Fruit fly (Drosophila melanogaster) whole organism, wandering third instar larva: Measurements from ENCODE around the gene Cpr67Fb.
A peak's percentile ranks its signal among the peaks of the same experiment; 100 is the strongest.

Experiments
- Abd-B ChIP-seq: fragments of >200 bp; optimal IDR thresholded peaks from 2 replicates; lab custom pipeline; 2017; ENCODE audit warnings: missing biosample characterization, missing genetic modification characterization
- CG32264 ChIP-seq: fragments of 200-800 bp; sonication (Bioruptor generic); optimal IDR thresholded peaks from 2 replicates; lab custom pipeline; 2016; ENCODE audit warnings: missing biosample characterization, missing genetic modification characterization
- CG9705 ChIP-seq: fragments of 200-800 bp; sonication (Bioruptor generic); optimal IDR thresholded peaks from 2 replicates; lab custom pipeline; 2018; ENCODE audit warnings: missing biosample characterization, mild to moderate bottlenecking, missing genetic modification characterization
- CrebA ChIP-seq: fragments of 200-800 bp; sonication (Bioruptor generic); optimal IDR thresholded peaks from 2 replicates; lab custom pipeline; 2016; ENCODE audit warnings: missing biosample characterization, mild to moderate bottlenecking, missing genetic modification characterization, borderline replicate concordance
- Dfd ChIP-seq: fragments of >200 bp; optimal IDR thresholded peaks from 2 replicates; lab custom pipeline; 2017; ENCODE audit warnings: missing biosample characterization, missing genetic modification characterization
- HLH106 ChIP-seq: fragments of 200-800 bp; optimal IDR thresholded peaks from 3 replicates; lab custom pipeline; 2019; ENCODE audit warnings: missing biosample characterization, mild to moderate bottlenecking, missing genetic modification characterization, moderate library complexity
- Hnf4 ChIP-seq: fragments of 200-800 bp; sonication (Bioruptor generic); optimal IDR thresholded peaks from 2 replicates; lab custom pipeline; 2016; ENCODE audit warnings: missing biosample characterization, mild to moderate bottlenecking, missing genetic modification characterization
- Hr83 ChIP-seq: fragments of 200-300 bp; sonication (Bioruptor generic); optimal IDR thresholded peaks from 2 replicates; lab custom pipeline; 2016; ENCODE audit warnings: missing biosample characterization, mild to moderate bottlenecking, missing genetic modification characterization, moderate library complexity; ENCODE audit not compliant: poor library complexity, severe bottlenecking
- Jra ChIP-seq: sonication (Bioruptor generic); optimal IDR thresholded peaks from 2 replicates; lab custom pipeline; 2016; ENCODE audit warnings: missing biosample characterization, missing genetic modification characterization
- Myc ChIP-seq: fragments of >200 bp; optimal IDR thresholded peaks from 2 replicates; lab custom pipeline; 2017
- OdsH ChIP-seq: fragments of 200-800 bp; sonication (Bioruptor generic); optimal IDR thresholded peaks from 2 replicates; lab custom pipeline; 2016; ENCODE audit warnings: missing biosample characterization, mild to moderate bottlenecking, missing genetic modification characterization
- Rel ChIP-seq, 2 experiments: fragments of 200-800 bp; sonication (Bioruptor generic) in 1 of 2; optimal IDR thresholded peaks; 2 replicates in 1 of 2; 3 replicates in 1 of 2; lab custom pipeline; 2016 to 2019; ENCODE audit warnings: mild to moderate bottlenecking in 2 of 2, missing biosample characterization in 2 of 2, missing genetic modification characterization in 2 of 2, moderate library complexity in 1 of 2
- Sp1 ChIP-seq: fragments of 200-800 bp; sonication (Bioruptor generic); optimal IDR thresholded peaks from 3 replicates; lab custom pipeline; 2019; ENCODE audit warnings: missing biosample characterization, mild to moderate bottlenecking, missing genetic modification characterization, moderate library complexity
- Vsx2 ChIP-seq: fragments of 200-300, 225-300 bp; sonication (Bioruptor generic); optimal IDR thresholded peaks from 2 replicates; lab custom pipeline; 2018; ENCODE audit warnings: missing biosample characterization, missing genetic modification characterization; ENCODE audit not compliant: partially characterized antibody
- br ChIP-seq: fragments of 200-800 bp; sonication (Bioruptor generic); optimal IDR thresholded peaks from 2 replicates; lab custom pipeline; 2016; ENCODE audit warnings: missing biosample characterization, missing genetic modification characterization
- brk ChIP-seq: fragments of 200-800 bp; sonication (Bioruptor generic); optimal IDR thresholded peaks from 2 replicates; lab custom pipeline; 2016; ENCODE audit warnings: missing biosample characterization, mild to moderate bottlenecking, missing genetic modification characterization
- dmrt93B ChIP-seq: fragments of 200-800 bp; sonication (Bioruptor generic); optimal IDR thresholded peaks from 2 replicates; lab custom pipeline; 2018; ENCODE audit warnings: missing biosample characterization, mild to moderate bottlenecking, missing genetic modification characterization
- dsf ChIP-seq: sonication (Bioruptor generic); optimal IDR thresholded peaks from 2 replicates; lab custom pipeline; 2016; ENCODE audit warnings: missing biosample characterization, missing genetic modification characterization, borderline replicate concordance
- ey ChIP-seq: fragments of 200-800 bp; sonication (Bioruptor generic); optimal IDR thresholded peaks from 2 replicates; lab custom pipeline; 2016; ENCODE audit warnings: missing biosample characterization, missing genetic modification characterization
- foxo ChIP-seq, 2 experiments: fragments of 200-800 bp; sonication (Bioruptor generic); optimal IDR thresholded peaks; 2 replicates in 1 of 2; 3 replicates in 1 of 2; lab custom pipeline; 2016 to 2017; ENCODE audit warnings: missing biosample characterization in 2 of 2, missing genetic modification characterization in 2 of 2
- fru ChIP-seq: fragments of 200-800 bp; sonication (Bioruptor generic); optimal IDR thresholded peaks from 3 replicates; lab custom pipeline; 2016; ENCODE audit warnings: missing biosample characterization, mild to moderate bottlenecking, missing genetic modification characterization
- h ChIP-seq: fragments of 200-800 bp; sonication (Bioruptor generic); optimal IDR thresholded peaks from 3 replicates; lab custom pipeline; 2016; ENCODE audit warnings: missing biosample characterization, mild to moderate bottlenecking, missing genetic modification characterization
- jim ChIP-seq: fragments of 175-275, 200-325 bp; sonication (Bioruptor generic); optimal IDR thresholded peaks from 2 replicates; lab custom pipeline; 2016; ENCODE audit warnings: missing biosample characterization, mild to moderate bottlenecking, missing genetic modification characterization
- lola ChIP-seq: fragments of >200 bp; optimal IDR thresholded peaks from 2 replicates; lab custom pipeline; 2017; ENCODE audit warnings: missing biosample characterization, missing genetic modification characterization
- pan ChIP-seq: fragments of >200 bp; optimal IDR thresholded peaks from 2 replicates; lab custom pipeline; 2017
- psq ChIP-seq: fragments of 200-800 bp; sonication (Bioruptor generic); optimal IDR thresholded peaks from 3 replicates; lab custom pipeline; 2017; ENCODE audit warnings: missing biosample characterization, mild to moderate bottlenecking, missing genetic modification characterization, moderate library complexity
- rgr ChIP-seq: fragments of 200-800 bp; sonication (Bioruptor generic); optimal IDR thresholded peaks from 3 replicates; lab custom pipeline; 2016; ENCODE audit warnings: missing biosample characterization, mild to moderate bottlenecking, missing genetic modification characterization
- sage ChIP-seq: fragments of 200-800 bp; sonication (Bioruptor generic); optimal IDR thresholded peaks from 2 replicates; lab custom pipeline; 2016; ENCODE audit warnings: missing biosample characterization, mild to moderate bottlenecking, missing genetic modification characterization
- sv ChIP-seq: fragments of 200-800 bp; sonication (Bioruptor generic); optimal IDR thresholded peaks from 3 replicates; lab custom pipeline; 2016; ENCODE audit warnings: missing biosample characterization, missing genetic modification characterization
- usp ChIP-seq: fragments of >200 bp; optimal IDR thresholded peaks from 2 replicates; lab custom pipeline; 2017; ENCODE audit warnings: missing biosample characterization, missing genetic modification characterization
- woc ChIP-seq: sonication (Bioruptor generic); optimal IDR thresholded peaks from 2 replicates; lab custom pipeline; 2016; ENCODE audit warnings: missing biosample characterization, mild to moderate bottlenecking, missing genetic modification characterization

The Cpr67Fb gene

DNA sequence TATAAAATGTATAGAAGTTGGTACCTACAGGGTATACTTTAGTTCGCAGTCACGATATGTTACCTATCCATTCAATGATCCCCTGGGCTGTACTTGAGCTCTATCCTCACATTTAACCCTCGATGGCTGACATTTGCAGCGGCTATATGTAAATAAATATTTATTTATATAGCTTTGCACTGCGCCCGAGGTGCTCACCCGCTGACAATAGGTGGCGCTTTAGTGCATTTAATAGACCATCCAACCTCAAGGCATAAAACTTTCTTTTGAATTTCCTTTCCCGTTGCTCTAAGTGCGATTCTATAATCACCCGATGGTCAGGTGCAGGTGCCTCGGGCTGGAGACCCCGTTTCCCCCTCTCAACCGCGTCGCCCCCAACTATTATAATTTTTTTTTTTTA is 23.3 kb downstream of the Cpr67Fb start:
- TF ChIP-seq dsf (GFP tag; lab: Kevin White, UChicago) (no peak), CrebA (GFP tag; lab: Kevin White, UChicago) (no peak)

DNA sequence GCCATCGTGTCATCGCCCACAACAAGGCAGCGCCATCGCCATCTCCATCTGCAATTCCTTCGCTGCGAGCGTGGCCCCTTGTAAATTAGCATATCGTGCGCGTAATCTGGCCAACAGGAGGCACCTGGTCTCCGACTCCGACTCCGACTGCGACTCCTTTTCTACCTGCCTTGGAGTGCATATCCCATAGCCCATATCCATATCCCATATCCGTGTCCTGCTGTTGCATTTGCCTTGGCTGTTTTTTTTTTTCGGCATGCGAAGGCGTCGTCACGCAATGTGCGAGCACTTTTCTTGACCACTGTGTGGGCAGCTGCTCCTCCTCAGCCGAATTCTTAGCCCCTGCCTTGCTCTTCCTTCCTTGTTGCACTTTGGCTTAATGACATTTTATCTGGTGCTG is 24.5 kb downstream of the Cpr67Fb start:
- no peak for TF ChIP-seq jim
- no peak for TF ChIP-seq br (GFP tag; lab: Kevin White, UChicago)
- TF ChIP-seq usp, result no peak
- no peak for TF ChIP-seq sv
- no peak for TF ChIP-seq Jra (GFP tag; lab: Kevin White, UChicago)
- no peak for TF ChIP-seq dsf (GFP tag; lab: Kevin White, UChicago)
- no peak for TF ChIP-seq Myc (lab: Kevin White, UChicago)
- no peak for TF ChIP-seq pan (lab: Kevin White, UChicago)
- no peak for TF ChIP-seq Dfd (GFP tag; lab: Kevin White, UChicago)
- no peak for TF ChIP-seq Abd-B (GFP tag; lab: Kevin White, UChicago)

dm6 chr3L:10922973-10923372 is 29.0 kb downstream of the Cpr67Fb start:
- TF ChIP-seq Hr83 (GFP tag; lab: Kevin White, UChicago), result no peak
- TF ChIP-seq brk, result no peak
- no peak for TF ChIP-seq dmrt93B (GFP tag; lab: Kevin White, UChicago)
- no peak for TF ChIP-seq Hnf4
- no peak for TF ChIP-seq lola
- no peak for TF ChIP-seq Myc (lab: Kevin White, UChicago)
- TF ChIP-seq CG32264 (GFP tag; lab: Kevin White, UChicago), result no peak
- TF ChIP-seq Rel (GFP tag; optimal IDR thresholded peaks at IDR 0.05; lab: Kevin White, UChicago), result no peak
- TF ChIP-seq Rel (tag; optimal IDR thresholded peaks at IDR 0.05; lab: Kevin White, UChicago), result no peak
- no peak for TF ChIP-seq fru (GFP tag; lab: Kevin White, UChicago)
- TF ChIP-seq dsf (GFP tag; lab: Kevin White, UChicago), result no peak
- no peak for TF ChIP-seq Vsx2 (GFP tag; lab: Kevin White, UChicago)
- no peak for TF ChIP-seq CG9705

dm6 chr3L:10924683-10925082 is 30.7 kb downstream of the Cpr67Fb start:
- no peak for TF ChIP-seq ey (GFP tag; lab: Kevin White, UChicago)
- no peak for TF ChIP-seq fru (GFP tag; lab: Kevin White, UChicago)
- TF ChIP-seq Hnf4, result no peak
- no peak for TF ChIP-seq jim
- no peak for TF ChIP-seq Sp1 (GFP tag; lab: Kevin White, UChicago)
- no peak for TF ChIP-seq CG9705
- TF ChIP-seq Dfd (GFP tag; lab: Kevin White, UChicago), result no peak
- TF ChIP-seq psq, result no peak
- no peak for TF ChIP-seq dsf (GFP tag; lab: Kevin White, UChicago)
- no peak for TF ChIP-seq Jra (GFP tag; lab: Kevin White, UChicago)
- no peak for TF ChIP-seq OdsH (GFP tag; lab: Kevin White, UChicago)
- TF ChIP-seq rgr (GFP tag; lab: Kevin White, UChicago), result no peak
- no peak for TF ChIP-seq Myc (lab: Kevin White, UChicago)
- TF ChIP-seq, all 38 proteins: peak for 0

- TF ChIP-seq woc (GFP tag; lab: Kevin White, UChicago) (peak; percentile 6), OdsH (GFP tag; lab: Kevin White, UChicago) (peak; percentile 24), pan (lab: Kevin White, UChicago) (no peak), psq (peak; percentile 17), foxo (GFP tag; optimal IDR thresholded peaks at IDR 0.05; lab: Kevin White, UChicago) (peak in 1 of 2 experiments; percentile 18)
These were observed 33.4 kb downstream of the Cpr67Fb start for dm6 chr3L:10927349-10927748.

DNA sequence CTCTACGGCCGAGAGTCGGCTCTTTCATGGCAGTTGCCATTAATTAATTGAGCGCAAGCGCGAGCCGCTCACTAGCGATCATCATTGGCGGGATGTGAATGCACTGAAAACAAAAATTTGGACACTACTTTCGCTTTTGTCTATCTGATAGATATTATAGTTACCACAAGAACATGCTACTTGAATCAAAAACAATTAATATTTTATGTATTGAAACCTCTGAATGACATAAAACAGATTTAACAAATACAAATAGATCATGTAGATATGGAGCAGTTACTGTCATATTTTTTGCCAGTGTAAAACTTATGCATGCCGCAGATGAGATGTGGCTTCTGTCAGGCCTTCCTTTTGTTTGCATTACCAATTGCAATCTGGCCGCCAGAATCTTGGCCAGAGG is 34.0 kb downstream of the Cpr67Fb start:
- TF ChIP-seq HLH106 (tag; lab: Kevin White, UChicago) (peak; percentile 15), rgr (GFP tag; lab: Kevin White, UChicago) (peak; percentile 36), h (GFP tag; lab: Kevin White, UChicago) (peak; percentile 25), sage (peak; percentile 16), Sp1 (GFP tag; lab: Kevin White, UChicago) (peak; percentile 31), OdsH (GFP tag; lab: Kevin White, UChicago) (peak; percentile 43), fru (GFP tag; lab: Kevin White, UChicago) (peak; percentile 39), sv (no peak), foxo (GFP tag; optimal IDR thresholded peaks at IDR 0.05; lab: Kevin White, UChicago) (peak in 1 of 2 experiments; percentile 37), Jra (GFP tag; lab: Kevin White, UChicago) (no peak)
